Fruit fly (Drosophila melanogaster) whole organism, embryonic: ENCODE data around the gene Gen.
A peak's percentile ranks its signal among the peaks of the same experiment; 100 is the strongest.

ENCODE experiments used
- Awh ChIP-seq: fragments of 200-800 bp; sonication (Bioruptor generic); IDR thresholded peaks from 2 replicates; pipeline ENCODE4, ENCODE4 v1.3.6; 2022; ENCODE audit warnings: missing biosample characterization, missing genetic modification characterization
- CG10462 ChIP-seq: fragments of 200-800 bp; sonication (Bioruptor generic); optimal IDR thresholded peaks from 2 replicates; lab custom pipeline; 2016; ENCODE audit warnings: missing biosample characterization, missing genetic modification characterization
- CG11247 ChIP-seq: fragments of 200-800 bp; sonication (Bioruptor generic); IDR thresholded peaks from 2 replicates; pipeline ENCODE4 v1.3.6; 2022; ENCODE audit warnings: missing biosample characterization, missing genetic modification characterization
- CG12219 ChIP-seq: fragments of 200-800 bp; sonication (Bioruptor generic); optimal IDR thresholded peaks from 3 replicates; lab custom pipeline; 2018; ENCODE audit warnings: missing biosample characterization, mild to moderate bottlenecking, missing genetic modification characterization
- CG13296 ChIP-seq: fragments of 200-800 bp; sonication (Bioruptor generic); optimal IDR thresholded peaks from 3 replicates; lab custom pipeline; 2018; ENCODE audit warnings: missing biosample characterization, mild to moderate bottlenecking, missing genetic modification characterization
- CG14860 ChIP-seq: fragments of 200-800 bp; sonication (Bioruptor generic); IDR thresholded peaks from 3 replicates; pipeline ENCODE4 v1.3.6; 2022; ENCODE audit warnings: missing biosample characterization, missing genetic modification characterization; ENCODE audit not compliant: partially characterized antibody
- CG17612 ChIP-seq: fragments of 200-800 bp; sonication (Bioruptor generic); IDR thresholded peaks from 2 replicates; pipeline ENCODE4 v1.3.6; 2022; ENCODE audit warnings: missing biosample characterization, missing genetic modification characterization
- CG18262 ChIP-seq: fragments of 200-800 bp; optimal IDR thresholded peaks from 3 replicates; lab custom pipeline; 2019; ENCODE audit warnings: missing biosample characterization, mild to moderate bottlenecking, missing genetic modification characterization, moderate library complexity
- CG18619 ChIP-seq: fragments of 200-800 bp; sonication (Bioruptor generic); optimal IDR thresholded peaks from 3 replicates; lab custom pipeline; 2017; ENCODE audit warnings: missing biosample characterization, mild to moderate bottlenecking, missing genetic modification characterization
- CG34422 ChIP-seq: fragments of 200-800 bp; sonication (Bioruptor generic); IDR thresholded peaks from 3 replicates; pipeline ENCODE4 v1.3.6; 2022; ENCODE audit warnings: missing biosample characterization, missing genetic modification characterization
- CG4424 ChIP-seq: fragments of 200-800 bp; sonication (Bioruptor generic); optimal IDR thresholded peaks from 3 replicates; lab custom pipeline; 2016; ENCODE audit warnings: missing biosample characterization, missing genetic modification characterization
- CG6254 ChIP-seq: fragments of 200-800 bp; sonication (Bioruptor generic); optimal IDR thresholded peaks from 3 replicates; lab custom pipeline; 2017; ENCODE audit warnings: mild to moderate bottlenecking, missing biosample characterization, missing genetic modification reagents, missing genetic modification characterization
- CG6683 ChIP-seq: fragments of 200-800 bp; sonication (Bioruptor generic); optimal IDR thresholded peaks from 2 replicates; lab custom pipeline; 2017; ENCODE audit warnings: missing biosample characterization, mild to moderate bottlenecking, missing genetic modification characterization, missing genetic modification reagents
- CG9817 ChIP-seq: fragments of 200-800 bp; sonication (Bioruptor generic); optimal IDR thresholded peaks from 2 replicates; lab custom pipeline; 2018; ENCODE audit warnings: missing biosample characterization, mild to moderate bottlenecking, missing genetic modification characterization, moderate library complexity
- Dip2 ChIP-seq: fragments of 200-800 bp; sonication (Bioruptor generic); IDR thresholded peaks from 2 replicates; pipeline ENCODE4 v1.3.6; 2022; ENCODE audit warnings: missing biosample characterization, missing genetic modification characterization
- Doc2 ChIP-seq: fragments of 200-800 bp; sonication (Bioruptor generic); IDR thresholded peaks from 2 replicates; pipeline ENCODE4 v1.3.6; 2022; ENCODE audit warnings: missing biosample characterization, missing genetic modification characterization
- Dref ChIP-seq: fragments of 200-800 bp; sonication (Bioruptor generic); IDR thresholded peaks from 2 replicates; pipeline ENCODE4 v1.3.6; 2022; ENCODE audit warnings: missing biosample characterization, missing genetic modification characterization
- E2f1 ChIP-seq: fragments of 200-800 bp; sonication (Bioruptor generic); IDR thresholded peaks from 2 replicates; pipeline ENCODE4 v1.3.6; 2022; ENCODE audit warnings: missing biosample characterization, missing genetic modification characterization
- E2f2 ChIP-seq: fragments of 200-800 bp; sonication (Bioruptor generic); IDR thresholded peaks from 2 replicates; pipeline ENCODE4 v1.3.6; 2022; ENCODE audit warnings: missing biosample characterization, missing genetic modification characterization
- Fer3 ChIP-seq: fragments of 200-800 bp; sonication (Bioruptor generic); optimal IDR thresholded peaks from 2 replicates; lab custom pipeline; 2018; ENCODE audit warnings: missing biosample characterization, mild to moderate bottlenecking, missing genetic modification characterization, moderate library complexity
- H15 ChIP-seq: fragments of 200-800 bp; sonication (Bioruptor generic); IDR thresholded peaks from 3 replicates; pipeline ENCODE4 v1.3.6; 2022; ENCODE audit warnings: missing biosample characterization, missing genetic modification characterization
- H2.0 ChIP-seq: fragments of 200-800 bp; sonication (Bioruptor generic); IDR thresholded peaks from 2 replicates; pipeline ENCODE4 v1.3.6; 2022; ENCODE audit warnings: missing biosample characterization, missing genetic modification characterization
- HLHmδ ChIP-seq: fragments of 200-800 bp; sonication (Bioruptor generic); optimal IDR thresholded peaks from 2 replicates; lab custom pipeline; 2018; ENCODE audit warnings: missing biosample characterization, mild to moderate bottlenecking, missing genetic modification characterization, moderate library complexity
- Hmx ChIP-seq: fragments of 200-800 bp; sonication (Bioruptor generic); optimal IDR thresholded peaks from 2 replicates; lab custom pipeline; 2016; ENCODE audit warnings: missing biosample characterization, missing genetic modification characterization
- Hr51 ChIP-seq, 2 experiments: fragments of 200-800 bp; sonication (Bioruptor generic); optimal IDR thresholded peaks; 2 replicates in 1 of 2; 3 replicates in 1 of 2; lab custom pipeline; 2016 to 2018; ENCODE audit warnings: missing biosample characterization in 2 of 2, missing genetic modification characterization in 2 of 2, mild to moderate bottlenecking in 1 of 2, moderate library complexity in 1 of 2
- Nf-YC ChIP-seq: fragments of 200-800 bp; optimal IDR thresholded peaks from 3 replicates; lab custom pipeline; 2019; ENCODE audit warnings: missing biosample characterization, mild to moderate bottlenecking, missing genetic modification characterization, moderate library complexity
- Oli ChIP-seq: fragments of 200-800 bp; sonication (Bioruptor generic); optimal IDR thresholded peaks from 2 replicates; lab custom pipeline; 2018; ENCODE audit warnings: missing biosample characterization, mild to moderate bottlenecking, missing genetic modification characterization, moderate library complexity
- Six4 ChIP-seq: fragments of 200-800 bp; sonication (Bioruptor generic); optimal IDR thresholded peaks from 2 replicates; lab custom pipeline; 2016; ENCODE audit warnings: missing biosample characterization, missing genetic modification characterization
- ac ChIP-seq: fragments of 200-800 bp; sonication (Bioruptor generic); optimal IDR thresholded peaks from 3 replicates; lab custom pipeline; 2017; ENCODE audit warnings: missing biosample characterization, mild to moderate bottlenecking, missing genetic modification characterization
- aop ChIP-seq: fragments of 200-800 bp; sonication (Bioruptor generic); IDR thresholded peaks from 2 replicates; pipeline ENCODE4 v1.3.6; 2022; ENCODE audit warnings: missing biosample characterization, missing genetic modification characterization
- cato ChIP-seq: fragments of 200-800 bp; sonication (Bioruptor generic); optimal IDR thresholded peaks from 2 replicates; lab custom pipeline; 2016; ENCODE audit warnings: missing biosample characterization, missing genetic modification characterization, borderline replicate concordance
- dimm ChIP-seq: fragments of 200-800 bp; sonication (Bioruptor generic); IDR thresholded peaks from 2 replicates; pipeline ENCODE4 v1.3.6; 2022; ENCODE audit warnings: missing biosample characterization, missing genetic modification characterization
- dmrt99B ChIP-seq: fragments of 200-800 bp; sonication (Bioruptor generic); optimal IDR thresholded peaks from 2 replicates; lab custom pipeline; 2018; ENCODE audit warnings: missing biosample characterization, mild to moderate bottlenecking, missing genetic modification characterization, moderate library complexity
- en ChIP-seq: fragments of 200-800 bp; sonication (Bioruptor generic); optimal IDR thresholded peaks from 2 replicates; lab custom pipeline; 2016; ENCODE audit warnings: missing biosample characterization, missing genetic modification characterization
- esg ChIP-seq: fragments of 200-800 bp; sonication (Bioruptor generic); conservative IDR thresholded peaks from 2 replicates; pipeline ENCODE4 v1.3.6; 2022; ENCODE audit warnings: missing biosample characterization, missing genetic modification characterization
- gcm ChIP-seq: fragments of 200-800 bp; sonication (Bioruptor generic); optimal IDR thresholded peaks from 2 replicates; lab custom pipeline; 2019; ENCODE audit warnings: missing biosample characterization, mild to moderate bottlenecking, missing genetic modification characterization, moderate library complexity
- gt ChIP-seq: fragments of 200-800 bp; sonication (Bioruptor generic); IDR thresholded peaks from 2 replicates; pipeline ENCODE4 v1.3.6; 2022; ENCODE audit warnings: missing biosample characterization, missing genetic modification characterization
- kni ChIP-seq: fragments of 200-800 bp; sonication (Bioruptor generic); optimal IDR thresholded peaks from 3 replicates; lab custom pipeline; 2017; ENCODE audit warnings: mild to moderate bottlenecking, missing biosample characterization, missing genetic modification reagents, missing genetic modification characterization
- mirr ChIP-seq: fragments of 200-800 bp; sonication (Bioruptor generic); optimal IDR thresholded peaks from 3 replicates; lab custom pipeline; 2018; ENCODE audit warnings: missing biosample characterization, mild to moderate bottlenecking, missing genetic modification characterization
- org-1 ChIP-seq: fragments of 200-800 bp; sonication (Bioruptor generic); optimal IDR thresholded peaks from 2 replicates; lab custom pipeline; 2017; ENCODE audit warnings: missing biosample characterization, missing genetic modification characterization
- pros ChIP-seq: fragments of 200-800 bp; sonication (Bioruptor generic); optimal IDR thresholded peaks from 3 replicates; lab custom pipeline; 2019; ENCODE audit warnings: missing biosample characterization, mild to moderate bottlenecking, missing genetic modification characterization, moderate library complexity
- ranshi ChIP-seq: fragments of 200-800 bp; sonication (Bioruptor generic); IDR thresholded peaks from 2 replicates; pipeline ENCODE4 v1.3.6; 2022; ENCODE audit warnings: missing biosample characterization, missing genetic modification characterization
- sc ChIP-seq, 3 experiments: fragments of >200 bp in 2 of 3; fragments of 200-800 bp in 1 of 3; sonication (Bioruptor generic) in 1 of 3; optimal IDR thresholded peaks; 2 replicates in 2 of 3; 3 replicates in 1 of 3; lab custom pipeline; 2017; ENCODE audit warnings: mild to moderate bottlenecking in 1 of 3, missing biosample characterization in 1 of 3, missing genetic modification characterization in 1 of 3, missing genetic modification reagents in 1 of 3
- sim ChIP-seq: fragments of 200-800 bp; sonication (Bioruptor generic); IDR thresholded peaks from 2 replicates; pipeline ENCODE4 v1.3.6; 2022; ENCODE audit warnings: missing biosample characterization, missing genetic modification characterization
- so ChIP-seq: fragments of 200-800 bp; sonication (Bioruptor generic); IDR thresholded peaks from 3 replicates; pipeline ENCODE4 v1.3.6; 2022; ENCODE audit warnings: missing biosample characterization, missing genetic modification characterization
- wdn ChIP-seq: fragments of 200-800 bp; sonication (Bioruptor generic); IDR thresholded peaks from 2 replicates; pipeline ENCODE4 v1.3.6; 2022; ENCODE audit warnings: missing biosample characterization, missing genetic modification characterization
- zen ChIP-seq: fragments of 200-800 bp; sonication (Bioruptor generic); optimal IDR thresholded peaks from 3 replicates; lab custom pipeline; 2018; ENCODE audit warnings: missing biosample characterization, mild to moderate bottlenecking, missing genetic modification characterization, moderate library complexity
- zfh2 ChIP-seq: fragments of 200-800 bp; sonication (Bioruptor generic); optimal IDR thresholded peaks from 2 replicates; lab custom pipeline; 2016; ENCODE audit warnings: missing biosample characterization, missing genetic modification characterization

Gen gene

dm6 chr3L:5154917-5155613 lies 2.9 kb upstream of the Gen start (continued):
- TF ChIP-seq sim (0 out of 2 replicates have a peak, but pooled peaks have one; percentile 39), Hr51 (GFP tag; optimal IDR thresholded peaks at IDR 0.05; lab: Kevin White, UChicago) (peak; percentile 54 to 85), CG18262 (peak; percentile 37), dimm (GFP tag; lab: Robert Waterston, UW) (0 out of 2 replicates have a peak, but pooled peaks have one; percentile 58), en (peak; percentile 52), H2.0 (peak; percentile 78), CG6683 (GFP tag; lab: Kevin White, UChicago) (peak; percentile 76), Hmx (GFP tag; lab: Kevin White, UChicago) (no peak), Dref (GFP tag; lab: Robert Waterston, UW) (no peak), mirr (GFP tag; lab: Kevin White, UChicago) (peak; percentile 20), CG18619 (GFP tag; lab: Kevin White, UChicago) (peak; percentile 67), CG34422 (no peak; the same call in 2 of the 3 replicates), CG17612 (GFP tag; lab: Robert Waterston, UW) (0 out of 2 replicates have a peak, but pooled peaks have one; percentile 10), aop (GFP tag; lab: Robert Waterston, UW) (peak; percentile 40; the same call in 1 of the 2 replicates), Doc2 (GFP tag; lab: Robert Waterston, UW) (peak; percentile 36; the same call in 1 of the 2 replicates), dmrt99B (peak; percentile 81), HLHmδ (GFP tag; lab: Kevin White, UChicago) (no peak), ranshi (GFP tag; lab: Robert Waterston, UW) (peak; percentile 79; the same call in 1 of the 2 replicates), CG11247 (GFP tag; lab: Robert Waterston, UW) (peak; percentile 77), Six4 (GFP tag; lab: Kevin White, UChicago) (peak; percentile 53), Oli (tag; lab: Kevin White, UChicago) (peak; percentile 56), so (GFP tag; lab: Robert Waterston, UW) (peak; percentile 82; the same call in 2 of the 3 replicates), CG6254 (GFP tag; lab: Kevin White, UChicago) (peak; percentile 57), wdn (GFP tag; lab: Robert Waterston, UW) (no peak; the same call in 1 of the 2 replicates), H15 (GFP tag; lab: Robert Waterston, UW) (peak; percentile 77), sc (optimal IDR thresholded peaks at IDR 0.05; lab: Kevin White, UChicago) (no peak), sc (GFP tag; optimal IDR thresholded peaks at IDR 0.05; lab: Kevin White, UChicago) (no peak), ac (GFP tag; lab: Kevin White, UChicago) (no peak), Fer3 (tag; lab: Kevin White, UChicago) (peak; percentile 74), E2f1 (GFP tag; lab: Robert Waterston, UW) (peak; percentile 81), Dip2 (no peak), CG14860 (GFP tag; lab: Robert Waterston, UW) (no peak), zfh2 (GFP tag; lab: Kevin White, UChicago) (peak; percentile 72), CG4424 (GFP tag; lab: Kevin White, UChicago) (peak; percentile 65), Nf-YC (peak; percentile 29), zen (tag; lab: Kevin White, UChicago) (no peak), CG12219 (GFP tag; lab: Kevin White, UChicago) (peak; percentile 55), org-1 (GFP tag; lab: Kevin White, UChicago) (peak; percentile 70), CG9817 (tag; lab: Kevin White, UChicago) (peak; percentile 66), Awh (peak; percentile 79), gcm (GFP tag; lab: Kevin White, UChicago) (peak; percentile 49), kni (GFP tag; lab: Kevin White, UChicago) (no peak), pros (no peak), CG10462 (peak; percentile 36), E2f2 (no peak; the same call in 1 of the 2 replicates), cato (GFP tag; lab: Kevin White, UChicago) (peak; percentile 59), esg (peak; percentile 78), gt (GFP tag; lab: Robert Waterston, UW) (0 out of 2 replicates have a peak, but pooled peaks have one; percentile 36), CG13296 (GFP tag; lab: Kevin White, UChicago) (peak; percentile 82)
